Fruit fly (Drosophila melanogaster): ENCODE results near the gene CG33116.
A peak's percentile ranks its signal among the peaks of the same experiment; 100 is the strongest.

CG33116 gene

dm6 chr2L:19575626-19576298 is 42.5 kb downstream of the CG33116 start (continued):
- TF ChIP-seq btn (GFP tag; optimal IDR thresholded peaks at IDR 0.05) (peak; percentile 94), CG6689 (GFP tag; IDR thresholded peaks at IDR 0.05) (peak; percentile 96), MBD-R2 (GFP tag; IDR thresholded peaks at IDR 0.05) (peak; percentile 66), al (GFP tag; IDR thresholded peaks at IDR 0.05) (peak; percentile 95), CG17612 (GFP tag; IDR thresholded peaks at IDR 0.05) (peak; percentile 90), Dip3 (GFP tag; optimal IDR thresholded peaks at IDR 0.05) (peak; percentile 97), lmd (GFP tag; IDR thresholded peaks at IDR 0.05) (peak; percentile 97), Atf6 (GFP tag; IDR thresholded peaks at IDR 0.05) (peak; percentile 95), HLH3B (GFP tag; IDR thresholded peaks at IDR 0.05) (peak; percentile 92), CG9727 (GFP tag; optimal IDR thresholded peaks at IDR 0.05) (peak; percentile 98), stwl (tag; optimal IDR thresholded peaks at IDR 0.05) (peak; percentile 16), jing (GFP tag; optimal IDR thresholded peaks at IDR 0.05) (peak; percentile 96), trem (tag; optimal IDR thresholded peaks at IDR 0.05) (peak; percentile 91), inv (GFP tag; IDR thresholded peaks at IDR 0.05; ENCODE audit: partially characterized antibody) (no peak), CG17829 (tag; optimal IDR thresholded peaks at IDR 0.05) (peak; percentile 97), Poxn (GFP tag; IDR thresholded peaks at IDR 0.05) (peak; percentile 84), HmgD (GFP tag; optimal IDR thresholded peaks at IDR 0.05) (peak; percentile 63), CG16813 (GFP tag; IDR thresholded peaks at IDR 0.05; ENCODE audit: partially characterized antibody) (no peak), CG10321 (GFP tag; IDR thresholded peaks at IDR 0.05) (peak; percentile 48), Abd-B (GFP tag; optimal IDR thresholded peaks at IDR 0.05) (peak; percentile 97), cato (GFP tag; optimal IDR thresholded peaks at IDR 0.05; ENCODE audit: borderline replicate concordance) (peak; percentile 89), lov (optimal IDR thresholded peaks at IDR 0.05) (no peak), lov (GFP tag; IDR thresholded peaks at IDR 0.05) (peak; percentile 68; the same call in 1 of the 3 replicates), tin (GFP tag; optimal IDR thresholded peaks at IDR 0.05) (peak; percentile 96), cwo (GFP tag; optimal IDR thresholded peaks at IDR 0.05) (peak; percentile 93), CG8089 (GFP tag; optimal IDR thresholded peaks at IDR 0.05) (peak; percentile 93), Nf-YA (GFP tag; IDR thresholded peaks at IDR 0.05) (peak; percentile 80), jigr1 (GFP tag; IDR thresholded peaks at IDR 0.05) (peak; percentile 94), fd3F (GFP tag; optimal IDR thresholded peaks at IDR 0.05) (peak; percentile 94), Spps (tag; optimal IDR thresholded peaks at IDR 0.05) (peak; percentile 89), Ets65A (GFP tag) (peak; percentile 100), dysf (GFP tag; IDR thresholded peaks at IDR 0.05) (peak; percentile 98), PHDP (tag; optimal IDR thresholded peaks at IDR 0.05) (peak; percentile 95), CG13123 (GFP tag; optimal IDR thresholded peaks at IDR 0.05) (peak; percentile 93), bowl (GFP tag; IDR thresholded peaks at IDR 0.05) (peak; percentile 47; the same call in 1 of the 2 replicates), tna (GFP tag; IDR thresholded peaks at IDR 0.05; ENCODE audit: partially characterized antibody) (no peak), Dll (GFP tag; IDR thresholded peaks at IDR 0.05; ENCODE audit: partially characterized antibody) (no peak), CG14965 (GFP tag; optimal IDR thresholded peaks at IDR 0.05; ENCODE audit: borderline replicate concordance) (peak; percentile 84), corto (GFP tag; optimal IDR thresholded peaks at IDR 0.05) (peak; percentile 73), dm (GFP tag; optimal IDR thresholded peaks at IDR 0.05) (peak; percentile 87), Lhr (GFP tag; optimal IDR thresholded peaks at IDR 0.05) (peak; percentile 88), CG16815 (GFP tag; optimal IDR thresholded peaks at IDR 0.05) (peak; percentile 97), CG6654 (GFP tag; optimal IDR thresholded peaks at IDR 0.05) (peak; percentile 89), ac (GFP tag; optimal IDR thresholded peaks at IDR 0.05) (no peak), CG12219 (GFP tag; optimal IDR thresholded peaks at IDR 0.05) (peak; percentile 93), gcm (GFP tag; optimal IDR thresholded peaks at IDR 0.05) (peak; percentile 85), CG17568 (GFP tag; optimal IDR thresholded peaks at IDR 0.05) (peak; percentile 94), CG13296 (GFP tag; optimal IDR thresholded peaks at IDR 0.05) (peak; percentile 94), CG3281 (GFP tag; optimal IDR thresholded peaks at IDR 0.05) (peak; percentile 97), CG3065 (GFP tag; optimal IDR thresholded peaks at IDR 0.05) (peak; percentile 87)
